Worm (Caenorhabditis elegans) whole organism, L3 larva: ENCODE data around the gene Y41C4A.21.
A peak's percentile ranks its signal among the peaks of the same experiment; 100 is the strongest.

Source experiments
- ZK546.5 ChIP-seq: sonication (generic microtip); optimal IDR thresholded peaks from 2 replicates; lab custom pipeline; 2017; ENCODE audit warnings: missing biosample characterization, missing genetic modification characterization
- aly-2 ChIP-seq: fragments of 150-350 bp; optimal IDR thresholded peaks from 2 replicates; lab custom pipeline; 2014; ENCODE audit warnings: missing biosample characterization, missing genetic modification characterization
- ama-1 ChIP-seq: fragments of 150-350 bp; optimal IDR thresholded peaks from 2 replicates; lab custom pipeline; 2018
- ceh-16 ChIP-seq: sonication (generic microtip); optimal IDR thresholded peaks from 2 replicates; lab custom pipeline; 2017; ENCODE audit warnings: missing biosample characterization, missing genetic modification characterization
- ceh-82 ChIP-seq: fragments of 150-350 bp; optimal IDR thresholded peaks from 2 replicates; lab custom pipeline; 2014; ENCODE audit warnings: missing biosample characterization, missing genetic modification characterization
- ceh-9 ChIP-seq: sonication (generic microtip); optimal IDR thresholded peaks from 2 replicates; lab custom pipeline; 2018; ENCODE audit warnings: missing biosample characterization, missing genetic modification characterization
- daf-12 ChIP-seq: fragments of 150-350 bp; optimal IDR thresholded peaks from 2 replicates; lab custom pipeline; 2014; ENCODE audit warnings: missing biosample characterization, missing genetic modification reagents, missing genetic modification characterization
- egl-5 ChIP-seq: fragments of 150-350 bp; optimal IDR thresholded peaks from 2 replicates; lab custom pipeline; 2017; ENCODE audit warnings: missing biosample characterization, missing genetic modification reagents, missing genetic modification characterization, inconsistent platforms
- elt-1 ChIP-seq: fragments of 150-350 bp; optimal IDR thresholded peaks from 2 replicates; lab custom pipeline; 2014; ENCODE audit warnings: missing biosample characterization, missing genetic modification characterization
- elt-2 ChIP-seq: sonication (generic microtip); optimal IDR thresholded peaks from 2 replicates; lab custom pipeline; 2016; ENCODE audit warnings: missing genetic modification reagents, mild to moderate bottlenecking, missing genetic modification characterization, missing compliant biosample characterization
- elt-3 ChIP-seq, 3 experiments: fragments of 150-350 bp in 1 of 3; sonication (generic microtip) in 2 of 3; optimal IDR thresholded peaks; 2 replicates in 2 of 3; 4 replicates in 1 of 3; lab custom pipeline; 2014 to 2017; ENCODE audit warnings: missing biosample characterization in 3 of 3, missing genetic modification characterization in 3 of 3
- eor-1 ChIP-seq, 2 experiments: fragments of 150-350 bp; optimal IDR thresholded peaks; 2 replicates each; lab custom pipeline; 2014 to 2018; ENCODE audit warnings: missing biosample characterization in 2 of 2, missing genetic modification characterization in 2 of 2
- fkh-10 ChIP-seq: sonication (generic microtip); optimal IDR thresholded peaks from 2 replicates; lab custom pipeline; 2017; ENCODE audit warnings: missing biosample characterization, missing genetic modification reagents, missing genetic modification characterization
- fos-1 ChIP-seq: fragments of 150-350 bp; optimal IDR thresholded peaks from 2 replicates; lab custom pipeline; 2014; ENCODE audit warnings: missing biosample characterization, missing genetic modification characterization
- hmg-11 ChIP-seq: sonication (generic microtip); optimal IDR thresholded peaks from 2 replicates; lab custom pipeline; 2016; ENCODE audit warnings: missing genetic modification characterization, missing compliant biosample characterization
- lin-15B ChIP-seq: fragments of 150-350 bp; optimal IDR thresholded peaks from 2 replicates; lab custom pipeline; 2014; ENCODE audit warnings: missing biosample characterization, missing genetic modification characterization
- lin-39 ChIP-seq: fragments of 150-350 bp; optimal IDR thresholded peaks from 2 replicates; lab custom pipeline; 2018; ENCODE audit warnings: missing biosample characterization, missing genetic modification reagents, missing genetic modification characterization
- mdl-1 ChIP-seq: fragments of 150-350 bp; optimal IDR thresholded peaks from 2 replicates; lab custom pipeline; 2014; ENCODE audit warnings: missing biosample characterization, missing genetic modification characterization
- nfya-1 ChIP-seq: sonication (generic microtip); optimal IDR thresholded peaks from 2 replicates; lab custom pipeline; 2017; ENCODE audit warnings: missing genetic modification characterization, mild to moderate bottlenecking, missing compliant biosample characterization, antibody characterized with exemption, moderate library complexity; ENCODE audit not compliant: insufficient read depth
- nhr-11 ChIP-seq: fragments of 150-350 bp; optimal IDR thresholded peaks from 2 replicates; lab custom pipeline; 2014; ENCODE audit warnings: missing biosample characterization, missing genetic modification characterization
- nhr-12 ChIP-seq: fragments of 150-350 bp; optimal IDR thresholded peaks from 2 replicates; lab custom pipeline; 2014; ENCODE audit warnings: missing biosample characterization, missing genetic modification characterization
- nhr-23 ChIP-seq: fragments of 150-350 bp; optimal IDR thresholded peaks from 2 replicates; lab custom pipeline; 2014; ENCODE audit warnings: missing biosample characterization, missing genetic modification reagents, missing genetic modification characterization
- nhr-237 ChIP-seq: fragments of 150-350 bp; optimal IDR thresholded peaks from 2 replicates; lab custom pipeline; 2014; ENCODE audit warnings: missing biosample characterization, missing genetic modification characterization
- nhr-25 ChIP-seq: sonication (generic microtip); optimal IDR thresholded peaks from 2 replicates; lab custom pipeline; 2017; ENCODE audit warnings: missing biosample characterization, missing genetic modification characterization
- nhr-28 ChIP-seq: fragments of 150-350 bp; optimal IDR thresholded peaks from 2 replicates; lab custom pipeline; 2014; ENCODE audit warnings: missing biosample characterization, missing genetic modification characterization
- nhr-43 ChIP-seq: sonication (generic microtip); optimal IDR thresholded peaks from 2 replicates; lab custom pipeline; 2016; ENCODE audit warnings: mild to moderate bottlenecking, missing genetic modification characterization, missing compliant biosample characterization; ENCODE audit not compliant: poor library complexity, severe bottlenecking
- nhr-76 ChIP-seq: fragments of 150-350 bp; sonication (generic microtip); optimal IDR thresholded peaks from 5 replicates; lab custom pipeline; 2014; ENCODE audit warnings: missing biosample characterization, missing genetic modification characterization
- nhr-77 ChIP-seq: fragments of 150-350 bp; optimal IDR thresholded peaks from 2 replicates; lab custom pipeline; 2014; ENCODE audit warnings: missing biosample characterization, missing genetic modification characterization
- pha-4 ChIP-seq: fragments of 150-350 bp; optimal IDR thresholded peaks from 2 replicates; lab custom pipeline; 2014; ENCODE audit warnings: missing biosample characterization, missing genetic modification reagents, missing genetic modification characterization
- pqm-1 ChIP-seq: fragments of 150-350 bp; optimal IDR thresholded peaks from 2 replicates; lab custom pipeline; 2017; ENCODE audit warnings: missing biosample characterization, missing genetic modification characterization, inconsistent platforms
- sea-2 ChIP-seq: fragments of 150-350 bp; sonication (generic microtip); optimal IDR thresholded peaks from 4 replicates; lab custom pipeline; 2014; ENCODE audit warnings: missing biosample characterization, missing genetic modification reagents, missing genetic modification characterization
- snpc-4 ChIP-seq: fragments of 150-350 bp; optimal IDR thresholded peaks from 2 replicates; lab custom pipeline; 2014; ENCODE audit warnings: missing biosample characterization, missing genetic modification characterization
- unc-39 ChIP-seq: sonication (generic microtip); optimal IDR thresholded peaks from 4 replicates; lab custom pipeline; 2017; ENCODE audit warnings: missing biosample characterization, missing genetic modification characterization
- unc-62 ChIP-seq: fragments of 150-350 bp; sonication (generic microtip); optimal IDR thresholded peaks from 4 replicates; lab custom pipeline; 2014; ENCODE audit warnings: missing biosample characterization, missing genetic modification reagents, missing genetic modification characterization
- zag-1 ChIP-seq: fragments of 150-350 bp; optimal IDR thresholded peaks from 2 replicates; lab custom pipeline; 2014; ENCODE audit warnings: missing biosample characterization, missing genetic modification characterization

The Y41C4A.21 gene

DNA sequence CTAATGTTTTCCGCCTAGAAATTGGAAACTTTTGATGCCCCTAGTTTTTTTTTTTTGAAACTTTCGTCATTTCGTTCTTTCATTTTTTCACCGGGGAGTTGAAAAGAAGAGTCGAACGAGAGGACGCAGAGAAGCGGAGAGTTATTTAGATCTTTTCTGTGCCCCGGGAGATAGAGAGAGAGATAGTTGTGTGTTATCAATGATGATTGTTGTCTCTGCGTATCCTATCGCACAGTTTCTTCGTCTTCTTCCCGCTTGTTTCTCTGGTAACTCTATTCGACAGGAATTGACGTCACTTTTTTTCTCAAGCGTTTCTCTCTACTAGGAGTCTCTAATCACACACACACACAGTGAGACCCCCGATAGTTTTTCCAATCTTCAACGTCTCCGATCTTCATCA lies 42.9 kb upstream of the Y41C4A.21 start (continued):
- TF ChIP-seq elt-1 (no peak), nhr-237 (tag; lab: Kevin White, UChicago) (no peak), pqm-1 (tag; lab: Kevin White, UChicago) (peak; percentile 90), lin-39 (tag; lab: Kevin White, UChicago) (no peak), nhr-28 (tag; lab: Kevin White, UChicago) (no peak), ama-1 (lab: Kevin White, UChicago) (peak; percentile 3), nhr-11 (tag; lab: Kevin White, UChicago) (no peak), ceh-9 (no peak), mdl-1 (tag; lab: Kevin White, UChicago) (no peak), elt-2 (tag; lab: Kevin White, UChicago) (peak; percentile 96)

DNA sequence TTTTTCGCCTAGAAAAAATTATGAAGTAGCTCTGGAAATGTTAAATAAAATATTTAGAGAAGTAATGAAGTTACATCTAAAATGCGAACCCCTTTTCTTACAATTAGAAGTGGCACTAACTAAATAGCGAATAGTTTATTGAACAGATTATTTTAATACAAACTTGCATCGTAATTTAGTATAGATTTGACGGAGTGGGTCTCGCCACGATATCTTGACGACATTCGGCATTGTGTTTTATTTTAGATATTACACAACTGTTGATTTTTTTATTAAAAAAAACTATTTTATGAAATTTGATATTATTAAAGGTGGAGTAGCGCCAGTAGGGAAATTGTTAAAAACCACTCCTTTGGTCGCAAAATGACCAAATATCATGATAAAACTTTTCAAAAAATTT lies 42.3 kb upstream of the Y41C4A.21 start:
- TF ChIP-seq nfya-1 (tag; lab: Kevin White, UChicago) (no peak), unc-62 (GFP tag; lab: Kevin White, UChicago) (no peak), nhr-25 (tag; lab: Kevin White, UChicago) (no peak), lin-15B (tag; lab: Kevin White, UChicago) (no peak), zag-1 (tag; lab: Kevin White, UChicago) (no peak), daf-12 (tag; lab: Kevin White, UChicago) (no peak), ZK546.5 (tag; lab: Kevin White, UChicago) (no peak), nhr-23 (tag; lab: Kevin White, UChicago) (no peak), elt-1 (no peak), eor-1 (tag; optimal IDR thresholded peaks at IDR 0.05; lab: Kevin White, UChicago) (no peak), nhr-12 (tag; lab: Kevin White, UChicago) (no peak), ceh-82 (tag; lab: Kevin White, UChicago) (no peak), pha-4 (tag; lab: Kevin White, UChicago) (no peak)

DNA sequence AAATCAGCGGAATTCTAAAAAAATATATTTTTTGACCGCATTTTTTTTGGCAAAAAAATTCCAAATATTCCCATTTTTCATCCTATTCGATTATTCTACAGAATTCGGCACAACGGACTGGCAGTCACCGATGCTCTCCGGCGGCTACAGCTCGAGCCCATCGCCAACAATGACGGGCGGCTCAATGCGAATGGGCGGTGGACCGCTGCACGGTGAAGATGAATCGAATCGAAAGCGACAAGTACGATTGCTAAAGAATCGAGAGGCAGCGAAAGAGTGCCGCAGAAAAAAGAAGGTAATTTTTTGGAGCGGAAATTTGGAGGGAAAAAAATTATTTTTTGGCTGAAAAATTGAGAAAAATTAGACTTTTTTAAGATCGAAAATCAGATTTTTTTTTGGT lies 39.8 kb upstream of the Y41C4A.21 start:
- TF ChIP-seq hmg-11, result peak; percentile 6
- TF ChIP-seq nhr-12 (tag; lab: Kevin White, UChicago), result no peak
- no peak for TF ChIP-seq zag-1 (tag; lab: Kevin White, UChicago)
- TF ChIP-seq aly-2 (tag; lab: Kevin White, UChicago), result no peak

DNA sequence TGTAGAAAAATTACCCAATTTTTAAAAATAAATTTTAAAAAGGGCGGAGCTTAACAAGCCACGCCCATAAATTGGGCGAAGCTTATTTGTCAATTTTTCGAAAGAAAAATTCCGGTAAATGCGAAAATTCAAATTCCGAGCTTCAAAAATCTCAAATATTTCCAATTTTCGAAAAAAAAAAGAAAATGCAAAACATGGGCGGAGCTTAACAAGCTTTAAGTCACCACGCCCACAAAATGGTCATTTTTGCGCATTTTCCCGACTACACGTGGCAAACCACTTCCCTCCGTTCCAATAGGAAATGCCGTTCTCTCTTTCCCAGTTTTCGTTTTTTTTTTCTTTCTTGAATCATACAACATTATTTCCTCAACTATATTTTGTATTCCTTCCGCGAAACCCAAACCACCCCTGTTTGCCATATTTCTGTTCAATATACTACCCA lies 37.6 kb upstream of the Y41C4A.21 start:
- TF ChIP-seq elt-2 (tag; lab: Kevin White, UChicago) (peak; percentile 32), unc-39 (tag; lab: Kevin White, UChicago) (no peak), fkh-10 (no peak), nhr-237 (tag; lab: Kevin White, UChicago) (no peak), egl-5 (no peak), elt-1 (no peak), nhr-11 (tag; lab: Kevin White, UChicago) (no peak), ceh-16 (tag; lab: Kevin White, UChicago) (no peak), sea-2 (no peak), unc-62 (GFP tag; lab: Kevin White, UChicago) (no peak), nhr-43 (tag; lab: Kevin White, UChicago) (peak; percentile 12), nfya-1 (tag; lab: Kevin White, UChicago) (no peak), mdl-1 (tag; lab: Kevin White, UChicago) (no peak), zag-1 (tag; lab: Kevin White, UChicago) (no peak), nhr-77 (tag; lab: Kevin White, UChicago) (peak; percentile 51), ama-1 (lab: Kevin White, UChicago) (peak; percentile 45), ceh-82 (tag; lab: Kevin White, UChicago) (no peak), aly-2 (tag; lab: Kevin White, UChicago) (peak; percentile 63), nhr-23 (tag; lab: Kevin White, UChicago) (no peak)

DNA sequence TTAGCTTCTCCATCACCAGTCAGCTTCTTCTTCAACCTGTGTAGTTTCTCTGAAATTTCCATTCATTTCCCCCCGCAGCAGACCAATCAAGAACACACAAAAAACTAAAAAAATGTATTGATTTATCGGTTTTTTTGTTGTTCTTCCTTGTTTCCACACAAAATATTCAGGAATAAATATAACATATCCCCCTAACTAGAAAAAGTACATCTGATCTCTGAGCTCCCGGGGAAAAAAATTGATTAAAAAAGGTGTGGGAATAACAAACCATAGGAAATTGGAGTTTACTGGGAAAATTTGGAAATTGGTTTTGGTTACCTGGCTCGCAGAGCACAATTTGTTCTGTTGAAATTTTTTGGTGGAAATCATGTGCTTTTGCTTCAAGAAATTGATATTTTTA lies 37.2 kb upstream of the Y41C4A.21 start, which contains the start of gene Y41C4A.22:
TSS of gene Y41C4A.22 (plus strand) at position 301 of the 400 bp plus-strand sequence.
- TF ChIP-seq elt-2 (tag; lab: Kevin White, UChicago) (no peak), fos-1 (tag; lab: Kevin White, UChicago) (no peak), nhr-237 (tag; lab: Kevin White, UChicago) (no peak), unc-39 (tag; lab: Kevin White, UChicago) (no peak), hmg-11 (no peak), ceh-16 (tag; lab: Kevin White, UChicago) (no peak), nfya-1 (tag; lab: Kevin White, UChicago) (no peak), unc-62 (GFP tag; lab: Kevin White, UChicago) (no peak), mdl-1 (tag; lab: Kevin White, UChicago) (no peak), aly-2 (tag; lab: Kevin White, UChicago) (no peak), nhr-12 (tag; lab: Kevin White, UChicago) (no peak), snpc-4 (no peak), nhr-76 (tag; lab: Kevin White, UChicago) (no peak), elt-3 (tag; optimal IDR thresholded peaks at IDR 0.05; lab: Kevin White, UChicago) (no peak), nhr-28 (tag; lab: Kevin White, UChicago) (no peak), ZK546.5 (tag; lab: Kevin White, UChicago) (no peak), nhr-11 (tag; lab: Kevin White, UChicago) (no peak), pha-4 (tag; lab: Kevin White, UChicago) (no peak), daf-12 (tag; lab: Kevin White, UChicago) (no peak)
